1 fruit fly cellular context compared by ENCODE assay signal in genomic region chr3L:3814010-3814833, dm6.
TF ChIP-seq lines count a peak whose summit lies in the region.

TSS of gene Scsalpha1 (plus strand) at chr3L:3814211.

TF ChIP-seq in whole organism, embryonic, 481 proteins besides CTCF, POLR2A, EP300 and RAD21 (continued from another document and continues in another):
- TF ChIP-seq CG11696 (GFP tag; IDR thresholded peaks at IDR 0.05; lab: Robert Waterston, UW), result peak; percentile 40; the same call in 1 of the 2 replicates
- peak; percentile 56 for TF ChIP-seq CG10366 (GFP tag; IDR thresholded peaks at IDR 0.05; lab: Robert Waterston, UW)
- TF ChIP-seq grn (GFP tag; optimal IDR thresholded peaks at IDR 0.05; lab: Kevin White, UChicago), result no peak
- TF ChIP-seq CG17912 (GFP tag; optimal IDR thresholded peaks at IDR 0.05; lab: Kevin White, UChicago), result no peak
- TF ChIP-seq CG9817 (tag; optimal IDR thresholded peaks at IDR 0.05; lab: Kevin White, UChicago), result peak; percentile 10
- TF ChIP-seq Scr (GFP tag; IDR thresholded peaks at IDR 0.05; lab: Robert Waterston, UW; ENCODE audit: partially characterized antibody), result peak; percentile 98
- TF ChIP-seq Tbp (GFP tag; optimal IDR thresholded peaks at IDR 0.05; lab: Kevin White, UChicago), result no peak
- TF ChIP-seq CG9609 (GFP tag; optimal IDR thresholded peaks at IDR 0.05; lab: Kevin White, UChicago), result peak; percentile 8
- TF ChIP-seq CG6654 (GFP tag; optimal IDR thresholded peaks at IDR 0.05; lab: Kevin White, UChicago), result no peak
- no peak for TF ChIP-seq CG6765 (GFP tag; optimal IDR thresholded peaks at IDR 0.05; lab: Kevin White, UChicago)
- no peak for TF ChIP-seq Bdp1 (GFP tag; optimal IDR thresholded peaks at IDR 0.05; lab: Kevin White, UChicago)
- no peak for TF ChIP-seq h (optimal IDR thresholded peaks at IDR 0.05; lab: Kevin White, UChicago)
- TF ChIP-seq CHES-1-like (GFP tag; optimal IDR thresholded peaks at IDR 0.05; lab: Kevin White, UChicago), result no peak
- TF ChIP-seq vfl (GFP tag; optimal IDR thresholded peaks at IDR 0.05; lab: Kevin White, UChicago), result no peak
- TF ChIP-seq CG4820 (GFP tag; optimal IDR thresholded peaks at IDR 0.05; lab: Kevin White, UChicago), result no peak
- peak; percentile 97 for TF ChIP-seq wek (GFP tag; optimal IDR thresholded peaks at IDR 0.05; lab: Kevin White, UChicago)
- TF ChIP-seq tna (GFP tag; IDR thresholded peaks at IDR 0.05; lab: Robert Waterston, UW; ENCODE audit: partially characterized antibody), result peak; percentile 99
- TF ChIP-seq seq (GFP tag; IDR thresholded peaks at IDR 0.05; lab: Robert Waterston, UW), result peak; percentile 71; the same call in 1 of the 2 replicates
- peak; percentile 31 for TF ChIP-seq nmo (GFP tag; optimal IDR thresholded peaks at IDR 0.05; lab: Kevin White, UChicago)
- no peak for TF ChIP-seq pros (GFP tag; optimal IDR thresholded peaks at IDR 0.05; lab: Kevin White, UChicago)
- TF ChIP-seq CG3065 (GFP tag; optimal IDR thresholded peaks at IDR 0.05; lab: Kevin White, UChicago), result no peak
- peak; percentile 6 for TF ChIP-seq CG18764 (GFP tag; optimal IDR thresholded peaks at IDR 0.05; lab: Kevin White, UChicago)
- TF ChIP-seq Ssrp (tag; optimal IDR thresholded peaks at IDR 0.05; lab: Kevin White, UChicago), result peak; percentile 3
- TF ChIP-seq CG17361 (GFP tag; IDR thresholded peaks at IDR 0.05; lab: Robert Waterston, UW), result peak; percentile 23; the same call in 1 of the 3 replicates
- peak; percentile 56; the same call in 1 of the 3 replicates for TF ChIP-seq ase (GFP tag; IDR thresholded peaks at IDR 0.05; lab: Robert Waterston, UW)
- TF ChIP-seq CG34224 (GFP tag; IDR thresholded peaks at IDR 0.05; lab: Robert Waterston, UW; ENCODE audit: partially characterized antibody), result peak; percentile 99
- peak; percentile 65 for TF ChIP-seq CG6272 (GFP tag; IDR thresholded peaks at IDR 0.05; lab: Robert Waterston, UW)
- TF ChIP-seq Sox102F (GFP tag; optimal IDR thresholded peaks at IDR 0.05; lab: Kevin White, UChicago), result no peak
- peak; percentile 100 for TF ChIP-seq CG7963 (GFP tag; IDR thresholded peaks at IDR 0.05; lab: Robert Waterston, UW; ENCODE audit: partially characterized antibody)
- no peak for TF ChIP-seq shn (GFP tag; optimal IDR thresholded peaks at IDR 0.05; lab: Kevin White, UChicago)
- no peak for TF ChIP-seq CG10321 (GFP tag; IDR thresholded peaks at IDR 0.05; lab: Robert Waterston, UW)
- TF ChIP-seq bcd (GFP tag; optimal IDR thresholded peaks at IDR 0.05; lab: Kevin White, UChicago), result no peak
- TF ChIP-seq CG9797 (GFP tag; optimal IDR thresholded peaks at IDR 0.05; lab: Kevin White, UChicago), result peak; percentile 49
- no peak for TF ChIP-seq CG7271 (tag; optimal IDR thresholded peaks at IDR 0.05; lab: Kevin White, UChicago)
- no peak for TF ChIP-seq p53 (GFP tag; optimal IDR thresholded peaks at IDR 0.05; lab: Kevin White, UChicago)
- TF ChIP-seq CG2129 (GFP tag; IDR thresholded peaks at IDR 0.05; lab: Robert Waterston, UW; ENCODE audit: partially characterized antibody), result peak; percentile 98
- no peak for TF ChIP-seq CG4404 (GFP tag; IDR thresholded peaks at IDR 0.05; lab: Robert Waterston, UW)
- no peak for TF ChIP-seq Asciz (GFP tag; optimal IDR thresholded peaks at IDR 0.05; lab: Kevin White, UChicago)
- peak; percentile 20 for TF ChIP-seq ATbp (GFP tag; optimal IDR thresholded peaks at IDR 0.05; lab: Kevin White, UChicago)
- no peak for TF ChIP-seq zf30C (GFP tag; optimal IDR thresholded peaks at IDR 0.05; lab: Kevin White, UChicago)
- TF ChIP-seq Spps (tag; optimal IDR thresholded peaks at IDR 0.05; lab: Kevin White, UChicago), result no peak
- peak; percentile 77 for TF ChIP-seq trem (tag; optimal IDR thresholded peaks at IDR 0.05; lab: Kevin White, UChicago)
- no peak for TF ChIP-seq Fer2 (tag; optimal IDR thresholded peaks at IDR 0.05; lab: Kevin White, UChicago)
- TF ChIP-seq CG14667 (GFP tag; IDR thresholded peaks at IDR 0.05; lab: Robert Waterston, UW), result no peak
- peak; percentile 99 for TF ChIP-seq Opbp (GFP tag; IDR thresholded peaks at IDR 0.05; lab: Robert Waterston, UW; ENCODE audit: partially characterized antibody)
- TF ChIP-seq esg (GFP tag; conservative IDR thresholded peaks at IDR 0.05; lab: Robert Waterston, UW), result 0 out of 2 replicates have a peak, but pooled peaks have one; percentile 10
- peak; percentile 40 for TF ChIP-seq Atf-2 (GFP tag; optimal IDR thresholded peaks at IDR 0.05; lab: Kevin White, UChicago)
- TF ChIP-seq dimm (GFP tag; IDR thresholded peaks at IDR 0.05; lab: Robert Waterston, UW), result no peak
- no peak for TF ChIP-seq CkIIα-i1 (GFP tag; IDR thresholded peaks at IDR 0.05; lab: Robert Waterston, UW)
- TF ChIP-seq CG12942 (GFP tag; optimal IDR thresholded peaks at IDR 0.05; lab: Kevin White, UChicago), result peak; percentile 25
- TF ChIP-seq tio (GFP tag; optimal IDR thresholded peaks at IDR 0.05; lab: Kevin White, UChicago), result no peak
- peak; percentile 100 for TF ChIP-seq Bgb (GFP tag; IDR thresholded peaks at IDR 0.05; lab: Robert Waterston, UW; ENCODE audit: partially characterized antibody)
- peak; percentile 23; the same call in 1 of the 2 replicates for TF ChIP-seq Adf1 (GFP tag; IDR thresholded peaks at IDR 0.05; lab: Robert Waterston, UW)
- TF ChIP-seq CrebB (tag; optimal IDR thresholded peaks at IDR 0.05; lab: Kevin White, UChicago), result no peak
- TF ChIP-seq disco-r (GFP tag; optimal IDR thresholded peaks at IDR 0.05; lab: Kevin White, UChicago), result no peak
- TF ChIP-seq CG8290 (GFP tag; optimal IDR thresholded peaks at IDR 0.05; lab: Kevin White, UChicago), result peak; percentile 8
- peak in 1 of 2 experiments; percentile 71 for TF ChIP-seq CG8290 (tag; optimal IDR thresholded peaks at IDR 0.05; lab: Kevin White, UChicago)
- peak; percentile 84 for TF ChIP-seq ftz-f1 (GFP tag; optimal IDR thresholded peaks at IDR 0.05; lab: Kevin White, UChicago)
- no peak for TF ChIP-seq CG18011 (GFP tag; optimal IDR thresholded peaks at IDR 0.05; lab: Kevin White, UChicago)
- TF ChIP-seq CG12155 (GFP tag; optimal IDR thresholded peaks at IDR 0.05; lab: Kevin White, UChicago), result peak; percentile 8
- peak; percentile 15 for TF ChIP-seq kni (GFP tag; optimal IDR thresholded peaks at IDR 0.05; lab: Kevin White, UChicago)
- TF ChIP-seq nau (GFP tag; optimal IDR thresholded peaks at IDR 0.05; lab: Kevin White, UChicago), result no peak
- peak; percentile 96 for TF ChIP-seq Neu2 (GFP tag; optimal IDR thresholded peaks at IDR 0.05; lab: Kevin White, UChicago; ENCODE audit: borderline replicate concordance)
- TF ChIP-seq HmgD (GFP tag; optimal IDR thresholded peaks at IDR 0.05; lab: Kevin White, UChicago), result peak; percentile 38
- TF ChIP-seq CG4707 (GFP tag; optimal IDR thresholded peaks at IDR 0.05; lab: Kevin White, UChicago), result no peak
- no peak for TF ChIP-seq lov (optimal IDR thresholded peaks at IDR 0.05; lab: Kevin White, UChicago)
- TF ChIP-seq lov (GFP tag; IDR thresholded peaks at IDR 0.05; lab: Robert Waterston, UW), result no peak
- no peak for TF ChIP-seq CG10274 (GFP tag; optimal IDR thresholded peaks at IDR 0.05; lab: Kevin White, UChicago)
- peak; percentile 46 for TF ChIP-seq Drgx (GFP tag; IDR thresholded peaks at IDR 0.05; lab: Robert Waterston, UW)
- TF ChIP-seq CG33557 (GFP tag; optimal IDR thresholded peaks at IDR 0.05; lab: Kevin White, UChicago), result no peak
- peak; percentile 63 for TF ChIP-seq CG12659 (GFP tag; optimal IDR thresholded peaks at IDR 0.05; lab: Kevin White, UChicago)
- TF ChIP-seq wdn (GFP tag; IDR thresholded peaks at IDR 0.05; lab: Robert Waterston, UW), result no peak
- TF ChIP-seq Mrtf (GFP tag; IDR thresholded peaks at IDR 0.05; lab: Robert Waterston, UW), result no peak
- no peak for TF ChIP-seq CG1832 (GFP tag; optimal IDR thresholded peaks at IDR 0.05; lab: Kevin White, UChicago)
- peak; percentile 76 for TF ChIP-seq ci (GFP tag; IDR thresholded peaks at IDR 0.05; lab: Robert Waterston, UW)
- TF ChIP-seq CG2202 (tag; optimal IDR thresholded peaks at IDR 0.05; lab: Kevin White, UChicago), result no peak
- TF ChIP-seq CG1233 (GFP tag; optimal IDR thresholded peaks at IDR 0.05; lab: Kevin White, UChicago), result no peak
- peak; percentile 46 for TF ChIP-seq sug (tag; optimal IDR thresholded peaks at IDR 0.05; lab: Kevin White, UChicago)
- peak; percentile 99 for TF ChIP-seq knrl (GFP tag; IDR thresholded peaks at IDR 0.05; lab: Robert Waterston, UW; ENCODE audit: partially characterized antibody)
- peak; percentile 63 for TF ChIP-seq HmgZ (tag; optimal IDR thresholded peaks at IDR 0.05; lab: Kevin White, UChicago)
- TF ChIP-seq CG13424 (tag; optimal IDR thresholded peaks at IDR 0.05; lab: Kevin White, UChicago), result peak; percentile 42
- no peak for TF ChIP-seq hkb (optimal IDR thresholded peaks at IDR 0.05; lab: Kevin White, UChicago)
- peak; percentile 71 for TF ChIP-seq hkb (GFP tag; IDR thresholded peaks at IDR 0.05; lab: Robert Waterston, UW)
- TF ChIP-seq CG8478 (optimal IDR thresholded peaks at IDR 0.05; lab: Kevin White, UChicago), result no peak
- no peak for TF ChIP-seq CG6683 (GFP tag; optimal IDR thresholded peaks at IDR 0.05; lab: Kevin White, UChicago)
- TF ChIP-seq CG14860 (GFP tag; IDR thresholded peaks at IDR 0.05; lab: Robert Waterston, UW; ENCODE audit: partially characterized antibody), result peak; percentile 98
- TF ChIP-seq CG17186 (GFP tag; optimal IDR thresholded peaks at IDR 0.05; lab: Kevin White, UChicago), result peak; percentile 57
- peak; percentile 47 for TF ChIP-seq CG14710 (tag; optimal IDR thresholded peaks at IDR 0.05; lab: Kevin White, UChicago)
- no peak for TF ChIP-seq scrt (GFP tag; optimal IDR thresholded peaks at IDR 0.05; lab: Kevin White, UChicago)
- peak; percentile 93 for TF ChIP-seq pzg (GFP tag; optimal IDR thresholded peaks at IDR 0.05; lab: Kevin White, UChicago)
- TF ChIP-seq dati (GFP tag; IDR thresholded peaks at IDR 0.05; lab: Robert Waterston, UW), result no peak
- TF ChIP-seq ash1 (GFP tag; optimal IDR thresholded peaks at IDR 0.05; lab: Kevin White, UChicago), result no peak
- TF ChIP-seq CG1529 (GFP tag; optimal IDR thresholded peaks at IDR 0.05; lab: Kevin White, UChicago), result no peak
- TF ChIP-seq luna (GFP tag; optimal IDR thresholded peaks at IDR 0.05; lab: Kevin White, UChicago), result no peak
- no peak for TF ChIP-seq sc (optimal IDR thresholded peaks at IDR 0.05; lab: Kevin White, UChicago)
- no peak for TF ChIP-seq sc (GFP tag; optimal IDR thresholded peaks at IDR 0.05; lab: Kevin White, UChicago)
- peak; percentile 100 for TF ChIP-seq ato (GFP tag; IDR thresholded peaks at IDR 0.05; lab: Robert Waterston, UW; ENCODE audit: partially characterized antibody)
- TF ChIP-seq pum (GFP tag; optimal IDR thresholded peaks at IDR 0.05; lab: Kevin White, UChicago), result no peak
- TF ChIP-seq CG30403 (GFP tag; optimal IDR thresholded peaks at IDR 0.05; lab: Kevin White, UChicago), result peak; percentile 31
- TF ChIP-seq Fer3 (tag; optimal IDR thresholded peaks at IDR 0.05; lab: Kevin White, UChicago), result peak; percentile 46
- peak; percentile 100 for TF ChIP-seq CG16813 (GFP tag; IDR thresholded peaks at IDR 0.05; lab: Robert Waterston, UW; ENCODE audit: partially characterized antibody)
- no peak for TF ChIP-seq corto (GFP tag; optimal IDR thresholded peaks at IDR 0.05; lab: Kevin White, UChicago)
- TF ChIP-seq CG7745 (tag; optimal IDR thresholded peaks at IDR 0.05; lab: Kevin White, UChicago), result peak; percentile 12
- no peak for TF ChIP-seq emc (GFP tag; optimal IDR thresholded peaks at IDR 0.05; lab: Kevin White, UChicago)
- no peak for TF ChIP-seq CG3838 (GFP tag; optimal IDR thresholded peaks at IDR 0.05; lab: Kevin White, UChicago)
- TF ChIP-seq Xbp1 (GFP tag; optimal IDR thresholded peaks at IDR 0.05; lab: Kevin White, UChicago), result peak; percentile 43
- TF ChIP-seq ranshi (GFP tag; IDR thresholded peaks at IDR 0.05; lab: Robert Waterston, UW), result peak; percentile 23; the same call in 1 of the 2 replicates
- peak; percentile 32 for TF ChIP-seq ind (GFP tag; optimal IDR thresholded peaks at IDR 0.05; lab: Kevin White, UChicago)
- no peak; the same call in 1 of the 2 replicates for TF ChIP-seq E2f1 (GFP tag; IDR thresholded peaks at IDR 0.05; lab: Robert Waterston, UW)
- TF ChIP-seq CG4328 (GFP tag; optimal IDR thresholded peaks at IDR 0.05; lab: Kevin White, UChicago), result peak; percentile 1
- 0 out of 2 replicates have a peak, but pooled peaks have one; percentile 19 for TF ChIP-seq CG7372 (GFP tag; IDR thresholded peaks at IDR 0.05; lab: Robert Waterston, UW)
- no peak; the same call in 1 of the 2 replicates for TF ChIP-seq rib (GFP tag; IDR thresholded peaks at IDR 0.05; lab: Robert Waterston, UW)
- TF ChIP-seq Dek (tag; optimal IDR thresholded peaks at IDR 0.05; lab: Kevin White, UChicago), result peak; percentile 23
- TF ChIP-seq pan (optimal IDR thresholded peaks at IDR 0.05; lab: Kevin White, UChicago), result no peak
- TF ChIP-seq pan (GFP tag; optimal IDR thresholded peaks at IDR 0.05 in 1 of 2, IDR thresholded peaks at IDR 0.05 in 1 of 2), result peak in 1 of 2 experiments; percentile 62
- TF ChIP-seq row (GFP tag; IDR thresholded peaks at IDR 0.05; lab: Robert Waterston, UW), result peak; percentile 68
- TF ChIP-seq CG15696 (tag; optimal IDR thresholded peaks at IDR 0.05; lab: Kevin White, UChicago), result no peak
- peak; percentile 8 for TF ChIP-seq CG17359 (tag; optimal IDR thresholded peaks at IDR 0.05; lab: Kevin White, UChicago)
- TF ChIP-seq CG8765 (GFP tag; IDR thresholded peaks at IDR 0.05; lab: Robert Waterston, UW), result peak; percentile 45; the same call in 1 of the 2 replicates
- TF ChIP-seq CG5953 (GFP tag; IDR thresholded peaks at IDR 0.05; lab: Robert Waterston, UW), result no peak
- no peak for TF ChIP-seq peb (GFP tag; IDR thresholded peaks at IDR 0.05; lab: Robert Waterston, UW)
- TF ChIP-seq amos (GFP tag; IDR thresholded peaks at IDR 0.05; lab: Robert Waterston, UW; ENCODE audit: partially characterized antibody), result peak; percentile 100
- peak; percentile 10 for TF ChIP-seq CG16863 (GFP tag; optimal IDR thresholded peaks at IDR 0.05; lab: Kevin White, UChicago)
- TF ChIP-seq crol (GFP tag; IDR thresholded peaks at IDR 0.05; lab: Robert Waterston, UW), result peak; percentile 94
- TF ChIP-seq odd (GFP tag; optimal IDR thresholded peaks at IDR 0.05; lab: Kevin White, UChicago), result peak; percentile 9
- TF ChIP-seq Rfx (GFP tag; IDR thresholded peaks at IDR 0.05; lab: Robert Waterston, UW), result peak; percentile 61
- TF ChIP-seq fd102C (GFP tag; optimal IDR thresholded peaks at IDR 0.05; lab: Kevin White, UChicago), result no peak
- TF ChIP-seq Max (GFP tag; optimal IDR thresholded peaks at IDR 0.05; lab: Kevin White, UChicago), result no peak
- peak; percentile 29 for TF ChIP-seq gfzf (GFP tag; optimal IDR thresholded peaks at IDR 0.05; lab: Kevin White, UChicago)
- TF ChIP-seq CG8388 (GFP tag; optimal IDR thresholded peaks at IDR 0.05; lab: Kevin White, UChicago), result no peak
- TF ChIP-seq CG10654 (GFP tag; optimal IDR thresholded peaks at IDR 0.05; lab: Kevin White, UChicago), result peak; percentile 19
- peak; percentile 47 for TF ChIP-seq CG13894 (tag; optimal IDR thresholded peaks at IDR 0.05; lab: Kevin White, UChicago)
